Fruit fly (Drosophila melanogaster) whole organism, embryonic: ENCODE results near the gene Mlc1.

ENCODE experiments used
- Atf-2 ChIP-seq: fragments of 200-800 bp; sonication (Bioruptor generic); optimal IDR thresholded peaks from 2 replicates; lab custom pipeline; 2016; ENCODE audit warnings: missing biosample characterization, missing genetic modification characterization
- Awh ChIP-seq: fragments of 200-800 bp; sonication (Bioruptor generic); IDR thresholded peaks from 2 replicates; pipeline ENCODE4, ENCODE4 v1.3.6; 2022; ENCODE audit warnings: missing biosample characterization, missing genetic modification characterization
- CG10147 ChIP-seq: fragments of 200-800 bp; sonication (Bioruptor generic); optimal IDR thresholded peaks from 2 replicates; lab custom pipeline; 2019; ENCODE audit warnings: missing biosample characterization, mild to moderate bottlenecking, missing genetic modification characterization, moderate library complexity
- CG10321 ChIP-seq: fragments of 200-800 bp; sonication (Bioruptor generic); IDR thresholded peaks from 2 replicates; pipeline ENCODE4 v1.3.6; 2022; ENCODE audit warnings: missing biosample characterization, missing genetic modification characterization
- CG10462 ChIP-seq: fragments of 200-800 bp; sonication (Bioruptor generic); optimal IDR thresholded peaks from 2 replicates; lab custom pipeline; 2016; ENCODE audit warnings: missing biosample characterization, missing genetic modification characterization
- CG10543 ChIP-seq: fragments of 200-800 bp; sonication (Bioruptor generic); optimal IDR thresholded peaks from 3 replicates; lab custom pipeline; 2017; ENCODE audit warnings: missing biosample characterization, mild to moderate bottlenecking, missing genetic modification characterization, moderate library complexity
- CG12071 ChIP-seq: fragments of 200-800 bp; sonication (Bioruptor generic); optimal IDR thresholded peaks from 3 replicates; lab custom pipeline; 2018; ENCODE audit warnings: missing biosample characterization, mild to moderate bottlenecking, missing genetic modification characterization
- CG1602 ChIP-seq: fragments of 200-800 bp; sonication (Bioruptor generic); optimal IDR thresholded peaks from 3 replicates; lab custom pipeline; 2016; ENCODE audit warnings: missing biosample characterization, missing genetic modification characterization
- CG16815 ChIP-seq: fragments of 200-800 bp; sonication (Bioruptor generic); optimal IDR thresholded peaks from 3 replicates; lab custom pipeline; 2017; ENCODE audit warnings: missing biosample characterization, mild to moderate bottlenecking, missing genetic modification characterization
- CG18476 ChIP-seq: fragments of 200-800 bp; sonication (Bioruptor generic); optimal IDR thresholded peaks from 2 replicates; lab custom pipeline; 2016; ENCODE audit warnings: missing biosample characterization, mild to moderate bottlenecking, missing genetic modification characterization
- CG18599 ChIP-seq: fragments of 200-800 bp; sonication (Bioruptor generic); optimal IDR thresholded peaks from 3 replicates; lab custom pipeline; 2017; ENCODE audit warnings: missing biosample characterization, missing genetic modification characterization, mild to moderate bottlenecking, moderate library complexity, missing genetic modification reagents
- CG2202 ChIP-seq: fragments of 200-800 bp; sonication (Bioruptor generic); optimal IDR thresholded peaks from 2 replicates; lab custom pipeline; 2018; ENCODE audit warnings: missing biosample characterization, mild to moderate bottlenecking, missing genetic modification characterization
- CG30403 ChIP-seq: fragments of 200-800 bp; sonication (Bioruptor generic); optimal IDR thresholded peaks from 3 replicates; lab custom pipeline; 2016; ENCODE audit warnings: missing biosample characterization, missing genetic modification characterization
- CG32532 ChIP-seq: fragments of 200-800 bp; sonication (Bioruptor generic); IDR thresholded peaks from 2 replicates; pipeline ENCODE4 v1.3.6; 2022; ENCODE audit warnings: missing biosample characterization, missing genetic modification characterization
- CG34376 ChIP-seq: fragments of 200-800 bp; sonication (Bioruptor generic); optimal IDR thresholded peaks from 2 replicates; lab custom pipeline; 2018; ENCODE audit warnings: missing biosample characterization, mild to moderate bottlenecking, missing genetic modification characterization
- CG3995 ChIP-seq: fragments of 200-800 bp; sonication (Bioruptor generic); optimal IDR thresholded peaks from 3 replicates; lab custom pipeline; 2016; ENCODE audit warnings: missing biosample characterization, missing genetic modification characterization
- CG4328 ChIP-seq: fragments of 200-800 bp; sonication (Bioruptor generic); optimal IDR thresholded peaks from 3 replicates; lab custom pipeline; 2017; ENCODE audit warnings: missing biosample characterization, missing genetic modification reagents, missing genetic modification characterization
- CG4730 ChIP-seq: fragments of 200-800 bp; sonication (Bioruptor generic); IDR thresholded peaks from 2 replicates; pipeline ENCODE4 v1.3.6; 2022; ENCODE audit warnings: missing biosample characterization, missing genetic modification characterization
- CG7745 ChIP-seq: fragments of 200-800 bp; sonication (Bioruptor generic); optimal IDR thresholded peaks from 2 replicates; lab custom pipeline; 2018; ENCODE audit warnings: missing biosample characterization, mild to moderate bottlenecking, missing genetic modification characterization, moderate library complexity
- CG7987 ChIP-seq: fragments of 200-800 bp; sonication (Bioruptor generic); optimal IDR thresholded peaks from 2 replicates; lab custom pipeline; 2018; ENCODE audit warnings: missing biosample characterization, mild to moderate bottlenecking, missing genetic modification characterization, moderate library complexity
- CG8089 ChIP-seq: fragments of 200-800 bp; sonication (Bioruptor generic); optimal IDR thresholded peaks from 3 replicates; lab custom pipeline; 2016; ENCODE audit warnings: missing biosample characterization, missing genetic modification characterization
- CG8924 ChIP-seq: fragments of 200-800 bp; optimal IDR thresholded peaks from 3 replicates; lab custom pipeline; 2019; ENCODE audit warnings: missing biosample characterization, mild to moderate bottlenecking, missing genetic modification characterization, moderate library complexity
- CG9727 ChIP-seq: fragments of 200-800 bp; sonication (Bioruptor generic); optimal IDR thresholded peaks from 3 replicates; lab custom pipeline; 2017; ENCODE audit warnings: missing biosample characterization, mild to moderate bottlenecking, missing genetic modification characterization
- CG9797 ChIP-seq: fragments of 200-800 bp; sonication (Bioruptor generic); optimal IDR thresholded peaks from 3 replicates; lab custom pipeline; 2018; ENCODE audit warnings: missing biosample characterization, mild to moderate bottlenecking, missing genetic modification characterization
- CkIIα-i1 ChIP-seq: fragments of 200-800 bp; sonication (Bioruptor generic); IDR thresholded peaks from 2 replicates; pipeline ENCODE4 v1.3.6; 2022; ENCODE audit warnings: missing biosample characterization, missing genetic modification characterization
- D19A ChIP-seq: fragments of 200-800 bp; optimal IDR thresholded peaks from 3 replicates; lab custom pipeline; 2019; ENCODE audit warnings: missing biosample characterization, mild to moderate bottlenecking, missing genetic modification characterization, moderate library complexity
- Ets65A ChIP-seq: fragments of 200-800 bp; sonication (Bioruptor generic); peaks from one replicate; lab custom pipeline; 2016; ENCODE audit warnings: missing biosample characterization, missing genetic modification characterization
- Ets97D ChIP-seq: fragments of 200-800 bp; sonication (Bioruptor generic); optimal IDR thresholded peaks from 3 replicates; lab custom pipeline; 2016; ENCODE audit warnings: missing biosample characterization, missing genetic modification characterization
- MESR4 ChIP-seq: fragments of 200-800 bp; sonication (Bioruptor generic); optimal IDR thresholded peaks from 2 replicates; lab custom pipeline; 2018; ENCODE audit warnings: missing biosample characterization, mild to moderate bottlenecking, missing genetic modification characterization, moderate library complexity
- NC2β ChIP-seq: fragments of 200-800 bp; sonication (Bioruptor generic); optimal IDR thresholded peaks from 2 replicates; lab custom pipeline; 2016; ENCODE audit warnings: missing biosample characterization, missing genetic modification characterization
- Nf-YB ChIP-seq: fragments of 200-800 bp; sonication (Bioruptor generic); optimal IDR thresholded peaks from 3 replicates; lab custom pipeline; 2019; ENCODE audit warnings: missing biosample characterization, mild to moderate bottlenecking, missing genetic modification characterization, moderate library complexity
- Optix ChIP-seq: fragments of 200-800 bp; sonication (Bioruptor generic); IDR thresholded peaks from 3 replicates; pipeline ENCODE4 v1.3.6; 2022; ENCODE audit warnings: missing biosample characterization, missing genetic modification characterization
- Poxn ChIP-seq: fragments of 200-800 bp; sonication (Bioruptor generic); IDR thresholded peaks from 2 replicates; pipeline ENCODE4 v1.3.6; 2022; ENCODE audit warnings: missing biosample characterization, missing genetic modification characterization
- Ravus ChIP-seq: fragments of 200-800 bp; sonication (Bioruptor generic); IDR thresholded peaks from 2 replicates; pipeline ENCODE4 v1.3.6; 2022; ENCODE audit warnings: missing biosample characterization, missing genetic modification characterization
- Scr ChIP-seq: fragments of 200-800 bp; sonication (Bioruptor generic); IDR thresholded peaks from 2 replicates; pipeline ENCODE4 v1.3.6; 2022; ENCODE audit warnings: missing biosample characterization, missing genetic modification characterization; ENCODE audit not compliant: partially characterized antibody
- Trl ChIP-seq, 3 experiments: fragments of >200 bp in 2 of 3; fragments of 200-800 bp in 1 of 3; sonication (Bioruptor generic) in 1 of 3; optimal IDR thresholded peaks; 2 replicates in 1 of 3; 3 replicates in 2 of 3; lab custom pipeline; 2016 to 2017; ENCODE audit warnings: missing biosample characterization in 1 of 3, missing genetic modification characterization in 1 of 3
- al ChIP-seq: fragments of 200-800 bp; sonication (Bioruptor generic); IDR thresholded peaks from 2 replicates; pipeline ENCODE4 v1.3.6; 2022; ENCODE audit warnings: missing biosample characterization, missing genetic modification characterization
- ash1 ChIP-seq: fragments of 200-800 bp; sonication (Bioruptor generic); optimal IDR thresholded peaks from 2 replicates; lab custom pipeline; 2018; ENCODE audit warnings: missing biosample characterization, mild to moderate bottlenecking, missing genetic modification characterization
- btn ChIP-seq: fragments of 200-800 bp; sonication (Bioruptor generic); optimal IDR thresholded peaks from 2 replicates; lab custom pipeline; 2016; ENCODE audit warnings: missing biosample characterization, missing genetic modification characterization
- cas ChIP-seq: fragments of 200-800 bp; sonication (Bioruptor generic); IDR thresholded peaks from 2 replicates; pipeline ENCODE4 v1.3.6; 2022; ENCODE audit warnings: missing biosample characterization, missing genetic modification characterization
- ewg ChIP-seq: fragments of 200-800 bp; sonication (Bioruptor generic); optimal IDR thresholded peaks from 3 replicates; lab custom pipeline; 2017; ENCODE audit warnings: mild to moderate bottlenecking, missing biosample characterization, missing genetic modification reagents, missing genetic modification characterization
- hbn ChIP-seq: fragments of 200-800 bp; sonication (Bioruptor generic); IDR thresholded peaks from 2 replicates; pipeline ENCODE4 v1.3.6; 2022; ENCODE audit warnings: missing biosample characterization, missing genetic modification characterization; ENCODE audit not compliant: partially characterized antibody
- jing ChIP-seq: fragments of 200-800 bp; sonication (Bioruptor generic); optimal IDR thresholded peaks from 2 replicates; lab custom pipeline; 2018; ENCODE audit warnings: missing biosample characterization, mild to moderate bottlenecking, missing genetic modification characterization
- lbe ChIP-seq: fragments of 200-800 bp; sonication (Bioruptor generic); optimal IDR thresholded peaks from 2 replicates; lab custom pipeline; 2016; ENCODE audit warnings: missing biosample characterization, mild to moderate bottlenecking, missing genetic modification characterization
- phol ChIP-seq: fragments of 200-800 bp; sonication (Bioruptor generic); optimal IDR thresholded peaks from 3 replicates; lab custom pipeline; 2018; ENCODE audit warnings: missing biosample characterization, mild to moderate bottlenecking, missing genetic modification characterization, moderate library complexity
- row ChIP-seq: fragments of 200-800 bp; sonication (Bioruptor generic); IDR thresholded peaks from 3 replicates; pipeline ENCODE4 v1.3.6; 2022; ENCODE audit warnings: missing biosample characterization, missing genetic modification characterization
- schlank ChIP-seq: fragments of 200-800 bp; sonication (Bioruptor generic); optimal IDR thresholded peaks from 2 replicates; lab custom pipeline; 2018; ENCODE audit warnings: missing biosample characterization, mild to moderate bottlenecking, missing genetic modification characterization
- slbo ChIP-seq: fragments of 200-800 bp; sonication (Bioruptor generic); IDR thresholded peaks from 2 replicates; pipeline ENCODE4 v1.3.6; 2022; ENCODE audit warnings: missing biosample characterization, missing genetic modification characterization
- tx ChIP-seq: fragments of 200-800 bp; sonication (Bioruptor generic); optimal IDR thresholded peaks from 2 replicates; lab custom pipeline; 2016; ENCODE audit warnings: missing biosample characterization, missing genetic modification characterization
- unc-4 ChIP-seq: fragments of 200-800 bp; sonication (Bioruptor generic); IDR thresholded peaks from 2 replicates; pipeline ENCODE4 v1.3.6; 2022; ENCODE audit warnings: missing biosample characterization, missing genetic modification characterization; ENCODE audit not compliant: partially characterized antibody

Mlc1 gene

DNA sequence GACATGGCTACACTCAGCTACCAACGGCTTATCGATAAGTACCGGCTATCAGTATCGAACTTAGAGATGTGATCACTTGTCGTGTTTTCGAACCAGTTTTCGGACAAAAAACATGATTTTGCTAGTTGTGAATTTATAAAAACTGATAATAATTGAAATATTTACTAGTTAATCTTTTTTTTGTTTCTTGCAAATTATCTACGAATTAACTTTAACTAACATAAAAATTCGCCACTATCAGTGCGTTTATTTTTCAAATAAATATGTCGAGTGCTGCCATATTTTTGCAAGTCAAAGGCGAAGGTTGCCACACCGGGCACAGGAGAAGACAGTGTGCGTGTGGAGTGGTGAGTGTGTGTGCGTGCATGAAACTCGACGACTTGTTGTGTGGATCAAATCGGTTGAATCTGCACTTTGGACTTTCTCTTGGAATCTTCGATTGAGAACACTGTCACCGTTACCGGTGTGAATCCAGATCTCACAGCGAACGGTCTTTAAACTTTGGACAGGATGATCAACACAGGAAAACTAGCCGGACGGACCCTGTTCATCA is 17.3 kb upstream of the Mlc1 start, which contains the start of gene Hsdl2:
Hsdl2 (plus strand) TSS at position 349 of the 553 bp plus-strand sequence.
- TF ChIP-seq CG34376 (peak; percentile 49), CG32532 (peak; percentile 65), CG10321 (GFP tag; lab: Robert Waterston, UW) (no peak), Scr (GFP tag; lab: Robert Waterston, UW) (peak; percentile 72), Nf-YB (GFP tag; lab: Kevin White, UChicago) (peak; percentile 24), Optix (no peak), row (GFP tag; lab: Robert Waterston, UW) (peak; percentile 75), CG7745 (tag; lab: Kevin White, UChicago) (no peak), CG4730 (GFP tag; lab: Robert Waterston, UW) (0 out of 2 replicates have a peak, but pooled peaks have one; percentile 22), Poxn (no peak), lbe (GFP tag; lab: Kevin White, UChicago) (no peak), jing (GFP tag; lab: Kevin White, UChicago) (no peak), al (GFP tag; lab: Robert Waterston, UW) (peak; percentile 9; the same call in 1 of the 2 replicates), Ets65A (GFP tag; lab: Kevin White, UChicago) (no peak), CG2202 (tag; lab: Kevin White, UChicago) (no peak), unc-4 (peak; percentile 62), tx (GFP tag; lab: Kevin White, UChicago) (no peak), Awh (GFP tag; lab: Robert Waterston, UW) (no peak), NC2β (GFP tag; lab: Kevin White, UChicago) (no peak), CG18476 (GFP tag; lab: Kevin White, UChicago) (peak; percentile 18), CG18599 (GFP tag; lab: Kevin White, UChicago) (no peak), CG7987 (peak; percentile 28), Trl (optimal IDR thresholded peaks at IDR 0.05; lab: Kevin White, UChicago) (peak in 1 of 2 experiments; percentile 8), Trl (GFP tag; optimal IDR thresholded peaks at IDR 0.05; lab: Kevin White, UChicago) (peak; percentile 3), CG8924 (tag; lab: Kevin White, UChicago) (peak; percentile 12), phol (tag; lab: Kevin White, UChicago) (peak; percentile 55), Ets97D (GFP tag; lab: Kevin White, UChicago) (peak; percentile 33), MESR4 (GFP tag; lab: Kevin White, UChicago) (peak; percentile 59), CG4328 (GFP tag; lab: Kevin White, UChicago) (no peak), ash1 (no peak), CG30403 (peak; percentile 37), cas (no peak), slbo (GFP tag; lab: Robert Waterston, UW) (peak; percentile 55), CG10543 (GFP tag; lab: Kevin White, UChicago) (no peak), schlank (no peak), D19A (tag; lab: Kevin White, UChicago) (no peak), CkIIα-i1 (GFP tag; lab: Robert Waterston, UW) (no peak), CG12071 (GFP tag; lab: Kevin White, UChicago) (no peak), CG9727 (peak; percentile 18), ewg (no peak), CG10462 (GFP tag; lab: Kevin White, UChicago) (no peak), CG16815 (no peak), CG8089 (no peak), CG9797 (GFP tag; lab: Kevin White, UChicago) (peak; percentile 49), Ravus (GFP tag; lab: Robert Waterston, UW) (no peak), hbn (peak; percentile 56; the same call in 1 of the 2 replicates), Atf-2 (no peak), CG1602 (GFP tag; lab: Kevin White, UChicago) (peak; percentile 0), CG3995 (GFP tag; lab: Kevin White, UChicago) (peak; percentile 67), btn (no peak), CG10147 (no peak)
